Worm (Caenorhabditis elegans) whole organism, young adult: ENCODE results near the gene H01G02.3.

ENCODE experiments used
- him-1 ChIP-seq: sonication (generic microtip); optimal IDR thresholded peaks from 2 replicates; lab custom pipeline; 2016; ENCODE audit warnings: missing genotype, missing genetic modification reagents, missing genetic modification characterization, missing compliant biosample characterization
- sptf-2 ChIP-seq: fragments of 200-800 bp; sonication (Bioruptor generic); optimal IDR thresholded peaks from 2 replicates; lab custom pipeline; 2018; ENCODE audit warnings: mild to moderate bottlenecking, missing genetic modification characterization, missing compliant biosample characterization

DNA sequence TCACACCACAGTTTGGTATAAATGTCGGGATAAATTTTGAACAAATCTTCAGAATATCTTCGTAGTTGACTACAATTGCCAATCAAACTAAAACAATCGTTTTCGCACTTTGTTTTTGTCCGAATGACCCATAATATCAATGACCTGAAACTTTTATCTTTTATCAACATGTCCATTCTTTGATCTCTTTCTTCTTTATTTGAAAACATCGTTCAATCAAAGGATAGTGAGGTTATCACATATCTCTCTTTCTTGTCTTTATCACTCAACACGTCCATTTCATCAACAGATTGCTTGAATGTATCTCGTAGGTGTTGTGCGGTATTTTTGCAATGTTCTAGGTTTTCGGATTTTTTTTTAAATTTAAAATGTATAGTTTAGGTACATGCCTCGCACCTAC is 16.7 kb upstream of the H01G02.3 start:
- TF ChIP-seq him-1 (tag; lab: Kevin White, UChicago), result no peak
- no peak for TF ChIP-seq sptf-2 (GFP tag; lab: Kevin White, UChicago)
